Fruit fly (Drosophila melanogaster): ENCODE measurements around the gene CG11760.
A peak's percentile ranks its signal among the peaks of the same experiment; 100 is the strongest.

The CG11760 gene

DNA sequence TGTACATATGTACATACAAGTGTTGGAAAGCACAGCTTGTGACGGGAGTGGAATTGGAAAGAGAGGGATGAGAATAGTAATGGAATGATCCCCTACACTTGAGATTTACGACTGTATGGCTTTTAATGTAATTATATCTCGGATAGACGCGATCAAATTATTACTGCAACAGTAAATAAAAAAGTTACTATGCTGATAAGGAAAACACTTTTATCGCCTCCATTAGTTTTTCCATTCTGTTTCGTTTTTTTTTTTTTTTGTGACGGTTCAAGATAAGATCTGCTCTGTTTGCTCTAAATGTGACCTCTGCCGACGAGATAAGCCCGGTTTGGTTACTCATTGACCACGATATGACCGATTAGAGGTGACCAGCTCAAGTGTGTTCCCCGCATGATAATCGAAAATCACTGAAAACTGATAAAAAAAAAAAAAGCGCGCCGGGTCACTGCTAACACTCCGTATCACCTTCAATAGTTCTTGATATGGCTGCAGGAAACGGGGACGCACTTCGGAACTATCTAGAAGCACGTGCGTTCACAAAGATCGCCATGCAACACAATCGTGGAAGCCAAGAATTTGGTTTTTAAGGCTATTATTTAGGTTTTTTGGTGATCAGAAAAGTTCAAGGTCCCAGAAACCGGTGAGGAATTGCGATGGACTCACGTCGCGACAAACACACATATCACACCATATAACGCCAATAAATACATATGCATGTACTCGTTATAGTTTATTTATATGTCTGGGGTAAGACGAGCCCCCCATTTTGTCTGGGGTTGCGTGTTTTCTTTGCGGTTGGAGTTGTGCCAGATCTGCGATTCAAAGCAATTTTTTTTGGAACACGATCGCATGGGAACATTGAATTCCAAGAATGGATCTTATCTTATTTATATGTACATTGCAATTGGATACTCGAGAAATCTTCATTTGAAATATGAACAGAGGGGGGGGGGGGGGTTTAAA lies 48.2 kb upstream of the CG11760 start, which contains the start of gene p (continued):
- TF ChIP-seq CG6854 (GFP tag; optimal IDR thresholded peaks at IDR 0.05) (no peak), CG34376 (GFP tag; optimal IDR thresholded peaks at IDR 0.05) (peak; percentile 91), Myb (GFP tag; optimal IDR thresholded peaks at IDR 0.05) (peak; percentile 32), CG9932 (GFP tag; IDR thresholded peaks at IDR 0.05) (peak; percentile 51), CG30431 (GFP tag; optimal IDR thresholded peaks at IDR 0.05) (no peak), psq (GFP tag; optimal IDR thresholded peaks at IDR 0.05) (no peak), CkIIα-i1 (GFP tag; IDR thresholded peaks at IDR 0.05) (no peak), klu (GFP tag; IDR thresholded peaks at IDR 0.05) (no peak), mld (GFP tag; IDR thresholded peaks at IDR 0.05; ENCODE audit: partially characterized antibody) (no peak), Doc2 (GFP tag; IDR thresholded peaks at IDR 0.05) (no peak), CG11398 (GFP tag; optimal IDR thresholded peaks at IDR 0.05) (peak; percentile 4), Ravus (GFP tag; IDR thresholded peaks at IDR 0.05) (no peak), slou (GFP tag; optimal IDR thresholded peaks at IDR 0.05) (no peak), CG9437 (GFP tag; optimal IDR thresholded peaks at IDR 0.05) (no peak), CG11247 (GFP tag; IDR thresholded peaks at IDR 0.05) (no peak), Ptx1 (GFP tag; IDR thresholded peaks at IDR 0.05) (0 out of 2 replicates have a peak, but pooled peaks have one; percentile 43), CG32767 (GFP tag; IDR thresholded peaks at IDR 0.05) (no peak), Sin3A (optimal IDR thresholded peaks at IDR 0.05) (no peak), dmrt99B (tag; optimal IDR thresholded peaks at IDR 0.05) (peak; percentile 37), repo (GFP tag; optimal IDR thresholded peaks at IDR 0.05) (peak; percentile 52), Bdp1 (GFP tag; optimal IDR thresholded peaks at IDR 0.05) (peak; percentile 44), CG2678 (tag; optimal IDR thresholded peaks at IDR 0.05) (peak; percentile 45), Ets65A (GFP tag) (peak; percentile 10), CG5245 (GFP tag; optimal IDR thresholded peaks at IDR 0.05) (peak; percentile 40), Taf1 (GFP tag; IDR thresholded peaks at IDR 0.05) (no peak), CoRest (tag; optimal IDR thresholded peaks at IDR 0.05) (peak; percentile 11), lbe (GFP tag; optimal IDR thresholded peaks at IDR 0.05) (no peak), Dfd (GFP tag; optimal IDR thresholded peaks at IDR 0.05) (no peak), cad (GFP tag; optimal IDR thresholded peaks at IDR 0.05) (no peak), p53 (GFP tag; optimal IDR thresholded peaks at IDR 0.05) (no peak), jigr1 (GFP tag; IDR thresholded peaks at IDR 0.05) (no peak), CG14050 (GFP tag; IDR thresholded peaks at IDR 0.05) (no peak), CG18011 (GFP tag; optimal IDR thresholded peaks at IDR 0.05) (no peak), ato (GFP tag; IDR thresholded peaks at IDR 0.05; ENCODE audit: partially characterized antibody) (no peak), Xbp1 (GFP tag; optimal IDR thresholded peaks at IDR 0.05) (peak; percentile 38), CG15073 (GFP tag; optimal IDR thresholded peaks at IDR 0.05) (no peak), bsh (GFP tag; optimal IDR thresholded peaks at IDR 0.05) (peak in 1 of 2 experiments; percentile 50), tio (GFP tag; optimal IDR thresholded peaks at IDR 0.05) (peak; percentile 33), Sox102F (GFP tag; optimal IDR thresholded peaks at IDR 0.05) (peak; percentile 41), dan (GFP tag; IDR thresholded peaks at IDR 0.05) (no peak), gfzf (GFP tag; optimal IDR thresholded peaks at IDR 0.05) (no peak), CG4282 (GFP tag; optimal IDR thresholded peaks at IDR 0.05) (no peak), zfh2 (GFP tag; optimal IDR thresholded peaks at IDR 0.05) (peak; percentile 40), ac (GFP tag; optimal IDR thresholded peaks at IDR 0.05) (no peak), H15 (GFP tag; IDR thresholded peaks at IDR 0.05) (no peak), CG3726 (GFP tag; IDR thresholded peaks at IDR 0.05) (no peak), btn (GFP tag; optimal IDR thresholded peaks at IDR 0.05) (no peak), CG17385 (GFP tag; optimal IDR thresholded peaks at IDR 0.05) (peak; percentile 36), dimm (GFP tag; IDR thresholded peaks at IDR 0.05) (no peak), CG7271 (tag; optimal IDR thresholded peaks at IDR 0.05) (peak; percentile 8)
